Fruit fly (Drosophila melanogaster) whole organism, embryonic: ENCODE data around the gene Trax.

Experiments
- Aef1 ChIP-seq: fragments of 200-800 bp; sonication (Bioruptor generic); IDR thresholded peaks from 3 replicates; pipeline ENCODE4 v1.3.6; 2022; ENCODE audit warnings: missing biosample characterization, missing genetic modification characterization
- Asciz ChIP-seq: fragments of 200-800 bp; sonication (Bioruptor generic); optimal IDR thresholded peaks from 2 replicates; lab custom pipeline; 2017; ENCODE audit warnings: missing biosample characterization, mild to moderate bottlenecking, missing genetic modification characterization, missing genetic modification reagents
- CG10462 ChIP-seq: fragments of 200-800 bp; sonication (Bioruptor generic); optimal IDR thresholded peaks from 2 replicates; lab custom pipeline; 2016; ENCODE audit warnings: missing biosample characterization, missing genetic modification characterization
- CG10979 ChIP-seq: fragments of 200-800 bp; sonication (Bioruptor generic); optimal IDR thresholded peaks from 2 replicates; lab custom pipeline; 2018; ENCODE audit warnings: missing biosample characterization, mild to moderate bottlenecking, missing genetic modification characterization, moderate library complexity
- CG12071 ChIP-seq: fragments of 200-800 bp; sonication (Bioruptor generic); optimal IDR thresholded peaks from 3 replicates; lab custom pipeline; 2018; ENCODE audit warnings: missing biosample characterization, mild to moderate bottlenecking, missing genetic modification characterization
- CG13123 ChIP-seq: fragments of 200-800 bp; sonication (Bioruptor generic); optimal IDR thresholded peaks from 2 replicates; lab custom pipeline; 2016; ENCODE audit warnings: missing biosample characterization, missing genetic modification characterization
- CG13287 ChIP-seq: fragments of 200-800 bp; sonication (Bioruptor generic); IDR thresholded peaks from 2 replicates; pipeline ENCODE4 v1.3.6; 2022; ENCODE audit warnings: missing biosample characterization, missing genetic modification characterization; ENCODE audit not compliant: partially characterized antibody
- CG15696 ChIP-seq: fragments of 200-800 bp; sonication (Bioruptor generic); optimal IDR thresholded peaks from 2 replicates; lab custom pipeline; 2019; ENCODE audit warnings: missing biosample characterization, mild to moderate bottlenecking, missing genetic modification characterization, moderate library complexity
- CG1647 ChIP-seq: fragments of 200-800 bp; sonication (Bioruptor generic); optimal IDR thresholded peaks from 3 replicates; lab custom pipeline; 2016; ENCODE audit warnings: missing biosample characterization, missing genetic modification characterization
- CG31224 ChIP-seq: fragments of 200-800 bp; sonication (Bioruptor generic); IDR thresholded peaks from 2 replicates; pipeline ENCODE4 v1.3.6; 2022; ENCODE audit warnings: missing biosample characterization, missing genetic modification characterization
- CG3726 ChIP-seq: fragments of 200-800 bp; sonication (Bioruptor generic); IDR thresholded peaks from 3 replicates; pipeline ENCODE4, ENCODE4 v1.3.6; 2022; ENCODE audit warnings: missing biosample characterization, missing genetic modification characterization
- CG5180 ChIP-seq: fragments of 200-800 bp; sonication (Bioruptor generic); optimal IDR thresholded peaks from 3 replicates; lab custom pipeline; 2017; ENCODE audit warnings: missing biosample characterization, missing genetic modification characterization, mild to moderate bottlenecking, moderate library complexity, missing genetic modification reagents
- CG6272 ChIP-seq: fragments of 200-800 bp; sonication (Bioruptor generic); IDR thresholded peaks from 2 replicates; pipeline ENCODE4 v1.3.6; 2022; ENCODE audit warnings: missing biosample characterization, missing genetic modification characterization
- CG7839 ChIP-seq: fragments of 200-800 bp; sonication (Bioruptor generic); optimal IDR thresholded peaks from 3 replicates; lab custom pipeline; 2018; ENCODE audit warnings: missing biosample characterization, mild to moderate bottlenecking, missing genetic modification characterization, moderate library complexity
- CG7963 ChIP-seq: fragments of 200-800 bp; sonication (Bioruptor generic); IDR thresholded peaks from 3 replicates; pipeline ENCODE4 v1.3.6; 2022; ENCODE audit warnings: missing biosample characterization, missing genetic modification characterization; ENCODE audit not compliant: partially characterized antibody
- CG8924 ChIP-seq: fragments of 200-800 bp; optimal IDR thresholded peaks from 3 replicates; lab custom pipeline; 2019; ENCODE audit warnings: missing biosample characterization, mild to moderate bottlenecking, missing genetic modification characterization, moderate library complexity
- CoRest ChIP-seq: fragments of 200-800 bp; sonication (Bioruptor generic); optimal IDR thresholded peaks from 3 replicates; lab custom pipeline; 2018; ENCODE audit warnings: missing biosample characterization, mild to moderate bottlenecking, missing genetic modification characterization, moderate library complexity
- Dll ChIP-seq: fragments of 200-800 bp; sonication (Bioruptor generic); IDR thresholded peaks from 4 replicates; pipeline ENCODE4 v1.3.6; 2022; ENCODE audit warnings: missing biosample characterization, missing genetic modification characterization; ENCODE audit not compliant: partially characterized antibody
- Dp ChIP-seq: fragments of 200-800 bp; sonication (Bioruptor generic); optimal IDR thresholded peaks from 2 replicates; lab custom pipeline; 2018; ENCODE audit warnings: missing biosample characterization, mild to moderate bottlenecking, missing genetic modification characterization, moderate library complexity
- Hmx ChIP-seq: fragments of 200-800 bp; sonication (Bioruptor generic); optimal IDR thresholded peaks from 2 replicates; lab custom pipeline; 2016; ENCODE audit warnings: missing biosample characterization, missing genetic modification characterization
- Kr ChIP-seq: fragments of 200-800 bp; sonication (Bioruptor generic); optimal IDR thresholded peaks from 2 replicates; lab custom pipeline; 2017; ENCODE audit warnings: missing biosample characterization, mild to moderate bottlenecking, missing genetic modification characterization
- Lhr ChIP-seq: fragments of 200-800 bp; sonication (Bioruptor generic); optimal IDR thresholded peaks from 3 replicates; lab custom pipeline; 2017; ENCODE audit warnings: mild to moderate bottlenecking, missing biosample characterization, missing genetic modification reagents, missing genetic modification characterization
- Mad ChIP-seq: fragments of 200-800 bp; sonication (Bioruptor generic); optimal IDR thresholded peaks from 2 replicates; lab custom pipeline; 2016; ENCODE audit warnings: missing biosample characterization, missing genetic modification characterization
- NK7.1 ChIP-seq: fragments of 200-800 bp; sonication (Bioruptor generic); optimal IDR thresholded peaks from 3 replicates; lab custom pipeline; 2016; ENCODE audit warnings: missing biosample characterization, missing genetic modification characterization
- Sry-δ ChIP-seq: fragments of 200-800 bp; sonication (Bioruptor generic); optimal IDR thresholded peaks from 2 replicates; lab custom pipeline; 2016; ENCODE audit warnings: missing biosample characterization, missing genetic modification characterization
- abd-A ChIP-seq: fragments of 200-800 bp; sonication (Bioruptor generic); optimal IDR thresholded peaks from 3 replicates; lab custom pipeline; 2019; ENCODE audit warnings: missing biosample characterization, mild to moderate bottlenecking, missing genetic modification characterization, moderate library complexity
- ara ChIP-seq: fragments of 200-800 bp; sonication (Bioruptor generic); IDR thresholded peaks from 2 replicates; pipeline ENCODE4 v1.3.6; 2022; ENCODE audit warnings: missing biosample characterization, missing genetic modification characterization
- ase ChIP-seq: fragments of 200-800 bp; sonication (Bioruptor generic); IDR thresholded peaks from 3 replicates; pipeline ENCODE4 v1.3.6; 2022; ENCODE audit warnings: missing biosample characterization, missing genetic modification characterization
- bcd ChIP-seq: fragments of 200-800 bp; sonication (Bioruptor generic); optimal IDR thresholded peaks from 2 replicates; lab custom pipeline; 2017; ENCODE audit warnings: missing biosample characterization, mild to moderate bottlenecking, missing genetic modification characterization
- bowl ChIP-seq: fragments of 200-800 bp; sonication (Bioruptor generic); IDR thresholded peaks from 2 replicates; pipeline ENCODE4 v1.3.6; 2022; ENCODE audit warnings: missing biosample characterization, missing genetic modification characterization
- chm ChIP-seq: fragments of 200-800 bp; sonication (Bioruptor generic); IDR thresholded peaks from 2 replicates; pipeline ENCODE4 v1.3.6; 2022; ENCODE audit warnings: missing biosample characterization, missing genetic modification characterization
- danr ChIP-seq: fragments of 200-800 bp; sonication (Bioruptor generic); IDR thresholded peaks from 2 replicates; pipeline ENCODE4 v1.3.6; 2022; ENCODE audit warnings: missing biosample characterization, missing genetic modification characterization
- dysf ChIP-seq: fragments of 200-800 bp; sonication (Bioruptor generic); IDR thresholded peaks from 3 replicates; pipeline ENCODE4 v1.3.6; 2022; ENCODE audit warnings: missing biosample characterization, missing genetic modification characterization
- emc ChIP-seq: fragments of 200-800 bp; sonication (Bioruptor generic); optimal IDR thresholded peaks from 2 replicates; lab custom pipeline; 2016; ENCODE audit warnings: missing biosample characterization, missing genetic modification characterization
- fd64A ChIP-seq: fragments of 200-800 bp; sonication (Bioruptor generic); optimal IDR thresholded peaks from 3 replicates; lab custom pipeline; 2018; ENCODE audit warnings: missing biosample characterization, mild to moderate bottlenecking, missing genetic modification characterization
- fd96Cb ChIP-seq: fragments of 200-800 bp; sonication (Bioruptor generic); optimal IDR thresholded peaks from 2 replicates; lab custom pipeline; 2018; ENCODE audit warnings: missing biosample characterization, mild to moderate bottlenecking, missing genetic modification characterization, moderate library complexity
- ind ChIP-seq: fragments of 200-800 bp; sonication (Bioruptor generic); optimal IDR thresholded peaks from 3 replicates; lab custom pipeline; 2016; ENCODE audit warnings: missing biosample characterization, missing genetic modification characterization
- maf-S ChIP-seq: fragments of 200-800 bp; sonication (Bioruptor generic); optimal IDR thresholded peaks from 2 replicates; lab custom pipeline; 2016; ENCODE audit warnings: missing biosample characterization, missing genetic modification characterization
- mirr ChIP-seq: fragments of 200-800 bp; sonication (Bioruptor generic); optimal IDR thresholded peaks from 3 replicates; lab custom pipeline; 2018; ENCODE audit warnings: missing biosample characterization, mild to moderate bottlenecking, missing genetic modification characterization
- nerfin-1 ChIP-seq: fragments of 200-800 bp; sonication (Bioruptor generic); optimal IDR thresholded peaks from 3 replicates; lab custom pipeline; 2019; ENCODE audit warnings: missing biosample characterization, mild to moderate bottlenecking, missing genetic modification characterization, moderate library complexity
- onecut ChIP-seq: fragments of 200-800 bp; sonication (Bioruptor generic); IDR thresholded peaks from 2 replicates; pipeline ENCODE4 v1.3.6; 2022; ENCODE audit warnings: missing biosample characterization, missing genetic modification characterization
- pb ChIP-seq: fragments of 200-800 bp; sonication (Bioruptor generic); optimal IDR thresholded peaks from 3 replicates; lab custom pipeline; 2016; ENCODE audit warnings: missing biosample characterization, missing genetic modification characterization
- peb ChIP-seq: fragments of 200-800 bp; sonication (Bioruptor generic); IDR thresholded peaks from 2 replicates; pipeline ENCODE4 v1.3.6; 2022; ENCODE audit warnings: missing biosample characterization, missing genetic modification characterization
- ro ChIP-seq: fragments of 200-800 bp; sonication (Bioruptor generic); IDR thresholded peaks from 2 replicates; pipeline ENCODE4 v1.3.6; 2022; ENCODE audit warnings: missing biosample characterization, missing genetic modification characterization
- sqz ChIP-seq: fragments of 200-800 bp; sonication (Bioruptor generic); optimal IDR thresholded peaks from 3 replicates; lab custom pipeline; 2018; ENCODE audit warnings: missing biosample characterization, mild to moderate bottlenecking, missing genetic modification characterization
- tgo ChIP-seq: fragments of 200-800 bp; sonication (Bioruptor generic); IDR thresholded peaks from 3 replicates; pipeline ENCODE4 v1.3.6; 2022; ENCODE audit warnings: missing biosample characterization, missing genetic modification characterization
- usp ChIP-seq: fragments of >200 bp; optimal IDR thresholded peaks from 2 replicates; lab custom pipeline; 2017; ENCODE audit warnings: missing biosample characterization, missing genetic modification characterization
- vnd ChIP-seq: fragments of 200-800 bp; sonication (Bioruptor generic); IDR thresholded peaks from 3 replicates; pipeline ENCODE4 v1.3.6; 2022; ENCODE audit warnings: missing biosample characterization, missing genetic modification characterization; ENCODE audit not compliant: partially characterized antibody
- wdn ChIP-seq: fragments of 200-800 bp; sonication (Bioruptor generic); IDR thresholded peaks from 2 replicates; pipeline ENCODE4 v1.3.6; 2022; ENCODE audit warnings: missing biosample characterization, missing genetic modification characterization

Trax gene

DNA sequence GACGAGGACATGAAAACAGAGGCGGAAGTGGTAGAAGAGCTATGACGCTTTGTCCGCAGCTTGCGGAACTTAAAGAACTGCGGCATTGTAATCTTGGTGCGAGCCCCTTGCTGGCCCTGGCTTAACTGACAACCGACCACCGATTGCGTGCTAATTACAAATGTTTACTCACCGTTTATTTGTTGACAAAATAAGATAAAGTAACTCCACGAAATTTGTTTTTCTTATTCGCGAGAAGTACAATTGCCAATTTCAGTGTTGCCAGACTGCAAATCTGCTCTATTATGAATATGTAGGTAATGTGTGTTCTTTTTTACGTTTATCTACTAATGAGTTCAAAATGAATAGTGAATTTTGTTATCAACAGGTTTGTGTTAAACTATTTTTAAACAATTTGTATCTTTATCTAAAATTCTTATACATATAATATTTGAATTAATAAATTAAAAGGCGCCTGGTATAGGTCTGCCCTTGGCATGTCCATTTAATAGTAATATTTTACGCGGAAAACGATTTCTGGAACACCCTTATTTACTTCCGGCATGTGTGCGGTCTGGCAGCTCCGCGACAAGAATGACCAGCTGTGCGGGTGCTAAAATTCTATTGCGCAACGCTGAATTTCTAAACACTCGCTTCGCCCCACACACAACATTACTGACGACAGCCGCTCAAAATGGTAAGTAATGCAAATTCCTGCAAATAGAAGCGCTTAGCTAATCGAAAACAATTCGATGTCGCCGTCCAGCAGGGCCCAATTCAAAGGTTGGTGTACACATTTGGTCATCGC is 4.7 kb upstream of the Trax start, which contains the start of the genes Atg4b and Hibch (continued):
- TF ChIP-seq CG13287 (GFP tag; lab: Robert Waterston, UW) (peak; percentile 14; the same call in 1 of the 2 replicates), ind (peak; percentile 87), Dp (GFP tag; lab: Kevin White, UChicago) (peak; percentile 5), Kr (GFP tag; lab: Kevin White, UChicago) (no peak), CG15696 (peak; percentile 91), chm (GFP tag; lab: Robert Waterston, UW) (0 out of 2 replicates have a peak, but pooled peaks have one; percentile 42), CG8924 (peak; percentile 91), bcd (GFP tag; lab: Kevin White, UChicago) (peak; percentile 86), CG12071 (GFP tag; lab: Kevin White, UChicago) (no peak), CoRest (tag; lab: Kevin White, UChicago) (peak; percentile 93), fd64A (GFP tag; lab: Kevin White, UChicago) (no peak), ro (GFP tag; lab: Robert Waterston, UW) (peak; percentile 20; the same call in 1 of the 2 replicates), vnd (GFP tag; lab: Robert Waterston, UW) (no peak), tgo (GFP tag; lab: Robert Waterston, UW) (peak; percentile 72), mirr (GFP tag; lab: Kevin White, UChicago) (peak; percentile 46), bowl (no peak), fd96Cb (tag; lab: Kevin White, UChicago) (peak; percentile 82), CG5180 (no peak), CG13123 (peak; percentile 63), ara (peak; percentile 71; the same call in 1 of the 2 replicates), Aef1 (GFP tag; lab: Robert Waterston, UW) (peak; percentile 80), nerfin-1 (peak; percentile 79), pb (GFP tag; lab: Kevin White, UChicago) (no peak), emc (GFP tag; lab: Kevin White, UChicago) (no peak), onecut (GFP tag; lab: Robert Waterston, UW) (peak; percentile 49), wdn (peak; percentile 79), CG6272 (GFP tag; lab: Robert Waterston, UW) (peak; percentile 77), Sry-δ (GFP tag; lab: Kevin White, UChicago) (peak; percentile 8), Asciz (GFP tag; lab: Kevin White, UChicago) (no peak), CG7839 (peak; percentile 89), peb (peak; percentile 29; the same call in 1 of the 2 replicates), CG7963 (GFP tag; lab: Robert Waterston, UW) (no peak), Dll (GFP tag; lab: Robert Waterston, UW) (no peak), sqz (GFP tag; lab: Kevin White, UChicago) (no peak), maf-S (GFP tag; lab: Kevin White, UChicago) (no peak), Hmx (no peak), dysf (GFP tag; lab: Robert Waterston, UW) (peak; percentile 85), Mad (GFP tag; lab: Kevin White, UChicago) (peak; percentile 48), CG10979 (tag; lab: Kevin White, UChicago) (peak; percentile 84), CG31224 (peak; percentile 75), NK7.1 (no peak), danr (GFP tag; lab: Robert Waterston, UW) (peak; percentile 74), CG3726 (GFP tag; lab: Robert Waterston, UW) (peak; percentile 69; the same call in 2 of the 3 replicates), usp (GFP tag; lab: Kevin White, UChicago) (no peak), CG10462 (GFP tag; lab: Kevin White, UChicago) (peak; percentile 57), ase (GFP tag; lab: Robert Waterston, UW) (peak; percentile 66; the same call in 2 of the 3 replicates), CG1647 (peak; percentile 8), Lhr (GFP tag; lab: Kevin White, UChicago) (peak; percentile 43), abd-A (no peak)
